Fruit fly (Drosophila melanogaster): ENCODE results near the gene Ssdp.
A peak's percentile ranks its signal among the peaks of the same experiment; 100 is the strongest.

Gene Ssdp

dm6 chr3R:18235879-18236278, 36.5 kb upstream of the Ssdp start, which contains the start of gene repo (continued):
- TF ChIP-seq p53 (GFP tag; optimal IDR thresholded peaks at IDR 0.05) = no peak
- peak; percentile 92 for TF ChIP-seq CG10321 (GFP tag; IDR thresholded peaks at IDR 0.05)
- no peak for TF ChIP-seq gsb-n (tag; optimal IDR thresholded peaks at IDR 0.05)
- TF ChIP-seq dan (GFP tag; IDR thresholded peaks at IDR 0.05) = no peak
- no peak for TF ChIP-seq ab (GFP tag; optimal IDR thresholded peaks at IDR 0.05)
- peak in 1 of 2 experiments; percentile 51 for TF ChIP-seq tll (GFP tag; optimal IDR thresholded peaks at IDR 0.05)
- TF ChIP-seq CG10431 (GFP tag; optimal IDR thresholded peaks at IDR 0.05) = no peak
- no peak for TF ChIP-seq cad (GFP tag; optimal IDR thresholded peaks at IDR 0.05)
- TF ChIP-seq abd-A (tag; optimal IDR thresholded peaks at IDR 0.05) = no peak
- TF ChIP-seq Nf-YA (GFP tag; IDR thresholded peaks at IDR 0.05) = peak; percentile 89
- TF ChIP-seq CkIIα-i1 (GFP tag; IDR thresholded peaks at IDR 0.05) = no peak
- peak; percentile 43 for TF ChIP-seq nerfin-1 (tag; optimal IDR thresholded peaks at IDR 0.05)
- TF ChIP-seq CG8388 (GFP tag; optimal IDR thresholded peaks at IDR 0.05) = no peak
- TF ChIP-seq CG15601 (tag; optimal IDR thresholded peaks at IDR 0.05) = peak; percentile 3
- no peak for TF ChIP-seq pum (GFP tag; optimal IDR thresholded peaks at IDR 0.05)
- no peak for TF ChIP-seq tap (tag; optimal IDR thresholded peaks at IDR 0.05)
- no peak for TF ChIP-seq hb (GFP tag; IDR thresholded peaks at IDR 0.05; ENCODE audit: partially characterized antibody)
- TF ChIP-seq mam (GFP tag; optimal IDR thresholded peaks at IDR 0.05) = no peak
- no peak for TF ChIP-seq gce (GFP tag; IDR thresholded peaks at IDR 0.05)
- no peak for TF ChIP-seq CG32767 (GFP tag; IDR thresholded peaks at IDR 0.05)
- TF ChIP-seq chm (GFP tag; IDR thresholded peaks at IDR 0.05) = peak; percentile 25; the same call in 1 of the 2 replicates

dm6 chr3R:18234699-18235257, 35.4 kb upstream of the Ssdp start:
- TF ChIP-seq knrl (GFP tag; IDR thresholded peaks at IDR 0.05; ENCODE audit: partially characterized antibody) (no peak), jumu (GFP tag; optimal IDR thresholded peaks at IDR 0.05) (no peak), lmd (GFP tag; IDR thresholded peaks at IDR 0.05) (no peak), CG34422 (GFP tag; IDR thresholded peaks at IDR 0.05) (no peak), CG15601 (tag; optimal IDR thresholded peaks at IDR 0.05) (no peak), CG8944 (GFP tag; optimal IDR thresholded peaks at IDR 0.05) (no peak), C15 (GFP tag; IDR thresholded peaks at IDR 0.05) (no peak), hkb (optimal IDR thresholded peaks at IDR 0.05) (no peak), hkb (GFP tag; IDR thresholded peaks at IDR 0.05) (no peak), CG9817 (tag; optimal IDR thresholded peaks at IDR 0.05) (no peak), CG11723 (GFP tag; optimal IDR thresholded peaks at IDR 0.05) (no peak), NC2β (GFP tag; optimal IDR thresholded peaks at IDR 0.05) (no peak), ac (GFP tag; optimal IDR thresholded peaks at IDR 0.05) (no peak), nerfin-1 (tag; optimal IDR thresholded peaks at IDR 0.05) (peak; percentile 97), CG17361 (GFP tag; IDR thresholded peaks at IDR 0.05) (no peak), CG5180 (GFP tag; optimal IDR thresholded peaks at IDR 0.05) (peak; percentile 86), HLHmδ (GFP tag; optimal IDR thresholded peaks at IDR 0.05) (peak; percentile 11), pfk (GFP tag; optimal IDR thresholded peaks at IDR 0.05) (no peak), lbe (GFP tag; optimal IDR thresholded peaks at IDR 0.05) (no peak), Med (GFP tag) (no peak), h (optimal IDR thresholded peaks at IDR 0.05) (no peak), phol (tag; optimal IDR thresholded peaks at IDR 0.05) (no peak), Atf6 (GFP tag; IDR thresholded peaks at IDR 0.05) (no peak), pros (GFP tag; optimal IDR thresholded peaks at IDR 0.05) (peak; percentile 81), Aef1 (GFP tag; IDR thresholded peaks at IDR 0.05) (no peak), D (optimal IDR thresholded peaks at IDR 0.05) (peak; percentile 46), D (GFP tag; optimal IDR thresholded peaks at IDR 0.05) (no peak), Ravus (GFP tag; IDR thresholded peaks at IDR 0.05) (no peak), crc (GFP tag; optimal IDR thresholded peaks at IDR 0.05) (no peak), zfh1 (GFP tag; IDR thresholded peaks at IDR 0.05) (no peak), CG12219 (GFP tag; optimal IDR thresholded peaks at IDR 0.05) (no peak), Dip3 (GFP tag; optimal IDR thresholded peaks at IDR 0.05) (no peak), Lhr (GFP tag; optimal IDR thresholded peaks at IDR 0.05) (no peak)

All from whole organism, embryonic.